Worm (Caenorhabditis elegans) whole organism, L3 larva: ENCODE measurements around the gene W02A2.8.
A peak's percentile ranks its signal among the peaks of the same experiment; 100 is the strongest.

ENCODE experiments used
- R02D3.7 ChIP-seq: fragments of 150-350 bp; optimal IDR thresholded peaks from 2 replicates; lab custom pipeline; 2014; ENCODE audit warnings: missing biosample characterization, missing genetic modification characterization
- ZK546.5 ChIP-seq: sonication (generic microtip); optimal IDR thresholded peaks from 2 replicates; lab custom pipeline; 2017; ENCODE audit warnings: missing biosample characterization, missing genetic modification characterization
- aly-2 ChIP-seq: fragments of 150-350 bp; optimal IDR thresholded peaks from 2 replicates; lab custom pipeline; 2014; ENCODE audit warnings: missing biosample characterization, missing genetic modification characterization
- ama-1 ChIP-seq: fragments of 150-350 bp; optimal IDR thresholded peaks from 2 replicates; lab custom pipeline; 2018
- ceh-16 ChIP-seq: sonication (generic microtip); optimal IDR thresholded peaks from 2 replicates; lab custom pipeline; 2017; ENCODE audit warnings: missing biosample characterization, missing genetic modification characterization
- ceh-28 ChIP-seq: fragments of 150-350 bp; optimal IDR thresholded peaks from 2 replicates; lab custom pipeline; 2014; ENCODE audit warnings: missing biosample characterization, missing genetic modification reagents, missing genetic modification characterization
- ceh-82 ChIP-seq: fragments of 150-350 bp; optimal IDR thresholded peaks from 2 replicates; lab custom pipeline; 2014; ENCODE audit warnings: missing biosample characterization, missing genetic modification characterization
- ceh-9 ChIP-seq: sonication (generic microtip); optimal IDR thresholded peaks from 2 replicates; lab custom pipeline; 2018; ENCODE audit warnings: missing biosample characterization, missing genetic modification characterization
- daf-12 ChIP-seq: fragments of 150-350 bp; optimal IDR thresholded peaks from 2 replicates; lab custom pipeline; 2014; ENCODE audit warnings: missing biosample characterization, missing genetic modification reagents, missing genetic modification characterization
- egl-27 ChIP-seq: sonication (generic microtip); optimal IDR thresholded peaks from 4 replicates; lab custom pipeline; 2017; ENCODE audit warnings: missing biosample characterization, missing genetic modification reagents, missing genetic modification characterization
- egl-5 ChIP-seq: fragments of 150-350 bp; optimal IDR thresholded peaks from 2 replicates; lab custom pipeline; 2017; ENCODE audit warnings: missing biosample characterization, missing genetic modification reagents, missing genetic modification characterization, inconsistent platforms
- elt-1 ChIP-seq: fragments of 150-350 bp; optimal IDR thresholded peaks from 2 replicates; lab custom pipeline; 2014; ENCODE audit warnings: missing biosample characterization, missing genetic modification characterization
- elt-2 ChIP-seq: sonication (generic microtip); optimal IDR thresholded peaks from 2 replicates; lab custom pipeline; 2016; ENCODE audit warnings: missing genetic modification reagents, mild to moderate bottlenecking, missing genetic modification characterization, missing compliant biosample characterization
- eor-1 ChIP-seq, 2 experiments: fragments of 150-350 bp; optimal IDR thresholded peaks; 2 replicates each; lab custom pipeline; 2014 to 2018; ENCODE audit warnings: missing biosample characterization in 2 of 2, missing genetic modification characterization in 2 of 2
- fkh-10 ChIP-seq: sonication (generic microtip); optimal IDR thresholded peaks from 2 replicates; lab custom pipeline; 2017; ENCODE audit warnings: missing biosample characterization, missing genetic modification reagents, missing genetic modification characterization
- fkh-2 ChIP-seq: fragments of 150-350 bp; optimal IDR thresholded peaks from 2 replicates; lab custom pipeline; 2014; ENCODE audit warnings: missing biosample characterization, missing genetic modification reagents, missing genetic modification characterization
- fos-1 ChIP-seq: fragments of 150-350 bp; optimal IDR thresholded peaks from 2 replicates; lab custom pipeline; 2014; ENCODE audit warnings: missing biosample characterization, missing genetic modification characterization
- hmg-11 ChIP-seq: sonication (generic microtip); optimal IDR thresholded peaks from 2 replicates; lab custom pipeline; 2016; ENCODE audit warnings: missing genetic modification characterization, missing compliant biosample characterization
- jun-1 ChIP-seq: fragments of 150-350 bp; optimal IDR thresholded peaks from 2 replicates; lab custom pipeline; 2014; ENCODE audit warnings: missing biosample characterization, missing genetic modification reagents, missing genetic modification characterization
- lin-15B ChIP-seq: fragments of 150-350 bp; optimal IDR thresholded peaks from 2 replicates; lab custom pipeline; 2014; ENCODE audit warnings: missing biosample characterization, missing genetic modification characterization
- lin-39 ChIP-seq: fragments of 150-350 bp; optimal IDR thresholded peaks from 2 replicates; lab custom pipeline; 2018; ENCODE audit warnings: missing biosample characterization, missing genetic modification reagents, missing genetic modification characterization
- lsy-12 ChIP-seq: sonication (generic microtip); optimal IDR thresholded peaks from 2 replicates; lab custom pipeline; 2016; ENCODE audit warnings: mild to moderate bottlenecking, missing genetic modification characterization, missing compliant biosample characterization
- mdl-1 ChIP-seq: fragments of 150-350 bp; optimal IDR thresholded peaks from 2 replicates; lab custom pipeline; 2014; ENCODE audit warnings: missing biosample characterization, missing genetic modification characterization
- mml-1 ChIP-seq: fragments of 150-350 bp; sonication (generic microtip); optimal IDR thresholded peaks from 3 replicates; lab custom pipeline; 2014; ENCODE audit warnings: missing biosample characterization, missing genetic modification characterization
- nfya-1 ChIP-seq: sonication (generic microtip); optimal IDR thresholded peaks from 2 replicates; lab custom pipeline; 2017; ENCODE audit warnings: missing genetic modification characterization, mild to moderate bottlenecking, missing compliant biosample characterization, antibody characterized with exemption, moderate library complexity; ENCODE audit not compliant: insufficient read depth
- nhr-11 ChIP-seq: fragments of 150-350 bp; optimal IDR thresholded peaks from 2 replicates; lab custom pipeline; 2014; ENCODE audit warnings: missing biosample characterization, missing genetic modification characterization
- nhr-12 ChIP-seq: fragments of 150-350 bp; optimal IDR thresholded peaks from 2 replicates; lab custom pipeline; 2014; ENCODE audit warnings: missing biosample characterization, missing genetic modification characterization
- nhr-23 ChIP-seq: fragments of 150-350 bp; optimal IDR thresholded peaks from 2 replicates; lab custom pipeline; 2014; ENCODE audit warnings: missing biosample characterization, missing genetic modification reagents, missing genetic modification characterization
- nhr-237 ChIP-seq: fragments of 150-350 bp; optimal IDR thresholded peaks from 2 replicates; lab custom pipeline; 2014; ENCODE audit warnings: missing biosample characterization, missing genetic modification characterization
- nhr-25 ChIP-seq: sonication (generic microtip); optimal IDR thresholded peaks from 2 replicates; lab custom pipeline; 2017; ENCODE audit warnings: missing biosample characterization, missing genetic modification characterization
- nhr-28 ChIP-seq: fragments of 150-350 bp; optimal IDR thresholded peaks from 2 replicates; lab custom pipeline; 2014; ENCODE audit warnings: missing biosample characterization, missing genetic modification characterization
- nhr-43 ChIP-seq: sonication (generic microtip); optimal IDR thresholded peaks from 2 replicates; lab custom pipeline; 2016; ENCODE audit warnings: mild to moderate bottlenecking, missing genetic modification characterization, missing compliant biosample characterization; ENCODE audit not compliant: poor library complexity, severe bottlenecking
- pha-4 ChIP-seq: fragments of 150-350 bp; optimal IDR thresholded peaks from 2 replicates; lab custom pipeline; 2014; ENCODE audit warnings: missing biosample characterization, missing genetic modification reagents, missing genetic modification characterization
- pqm-1 ChIP-seq: fragments of 150-350 bp; optimal IDR thresholded peaks from 2 replicates; lab custom pipeline; 2017; ENCODE audit warnings: missing biosample characterization, missing genetic modification characterization, inconsistent platforms
- sea-2 ChIP-seq: fragments of 150-350 bp; sonication (generic microtip); optimal IDR thresholded peaks from 4 replicates; lab custom pipeline; 2014; ENCODE audit warnings: missing biosample characterization, missing genetic modification reagents, missing genetic modification characterization
- skn-1 ChIP-seq: fragments of 150-350 bp; optimal IDR thresholded peaks from 2 replicates; lab custom pipeline; 2014; ENCODE audit warnings: missing biosample characterization, missing genetic modification characterization
- snpc-4 ChIP-seq: fragments of 150-350 bp; optimal IDR thresholded peaks from 2 replicates; lab custom pipeline; 2014; ENCODE audit warnings: missing biosample characterization, missing genetic modification characterization
- tbx-2 ChIP-seq: sonication (generic microtip); optimal IDR thresholded peaks from 2 replicates; lab custom pipeline; 2016; ENCODE audit warnings: mild to moderate bottlenecking, missing genetic modification characterization, missing compliant biosample characterization
- unc-39 ChIP-seq: sonication (generic microtip); optimal IDR thresholded peaks from 4 replicates; lab custom pipeline; 2017; ENCODE audit warnings: missing biosample characterization, missing genetic modification characterization
- unc-62 ChIP-seq: fragments of 150-350 bp; sonication (generic microtip); optimal IDR thresholded peaks from 4 replicates; lab custom pipeline; 2014; ENCODE audit warnings: missing biosample characterization, missing genetic modification reagents, missing genetic modification characterization
- zag-1 ChIP-seq: fragments of 150-350 bp; optimal IDR thresholded peaks from 2 replicates; lab custom pipeline; 2014; ENCODE audit warnings: missing biosample characterization, missing genetic modification characterization
- ztf-11 ChIP-seq: fragments of 150-350 bp; optimal IDR thresholded peaks from 2 replicates; lab custom pipeline; 2014; ENCODE audit warnings: missing biosample characterization, missing genetic modification characterization
- ztf-4 ChIP-seq: fragments of 150-350 bp; optimal IDR thresholded peaks from 2 replicates; lab custom pipeline; 2014; ENCODE audit warnings: missing biosample characterization, missing genetic modification characterization

Gene W02A2.8

ce11 chrIV:13370235-13370739 is 11.9 kb upstream of the W02A2.8 start, which contains the start of the genes rla-2, popl-7 and Y62E10A.24:
Gene rla-2, minus strand, starts transcription at chrIV:13370285.
Gene popl-7, plus strand, starts transcription at chrIV:13370689.
Gene Y62E10A.24, plus strand, starts transcription at chrIV:13370710.
- TF ChIP-seq egl-5 (tag; lab: Kevin White, UChicago) (no peak), nhr-43 (tag; lab: Kevin White, UChicago) (no peak), elt-1 (tag; lab: Kevin White, UChicago) (no peak), lin-39 (tag; lab: Kevin White, UChicago) (no peak), jun-1 (tag; lab: Kevin White, UChicago) (no peak), unc-62 (GFP tag; lab: Kevin White, UChicago) (no peak), lin-15B (peak; percentile 36), R02D3.7 (no peak), nhr-25 (tag; lab: Kevin White, UChicago) (no peak), ZK546.5 (no peak), ceh-16 (tag; lab: Kevin White, UChicago) (no peak), ceh-28 (tag; lab: Kevin White, UChicago) (no peak), unc-39 (no peak), ztf-4 (tag; lab: Kevin White, UChicago) (no peak), zag-1 (tag; lab: Kevin White, UChicago) (no peak), snpc-4 (tag; lab: Kevin White, UChicago) (no peak), egl-27 (no peak), daf-12 (tag; lab: Kevin White, UChicago) (no peak), ztf-11 (no peak), lsy-12 (tag; lab: Kevin White, UChicago) (no peak), fkh-10 (no peak), ama-1 (lab: Kevin White, UChicago) (no peak), ceh-9 (tag; lab: Kevin White, UChicago) (no peak), nhr-12 (tag; lab: Kevin White, UChicago) (no peak), fos-1 (tag; lab: Kevin White, UChicago) (no peak), nhr-11 (tag; lab: Kevin White, UChicago) (no peak), nfya-1 (tag; lab: Kevin White, UChicago) (peak; percentile 72), skn-1 (tag; lab: Kevin White, UChicago) (no peak), elt-2 (tag; lab: Kevin White, UChicago) (peak; percentile 6), pqm-1 (tag; lab: Kevin White, UChicago) (no peak), tbx-2 (tag; lab: Kevin White, UChicago) (no peak), nhr-23 (tag; lab: Kevin White, UChicago) (peak; percentile 28), nhr-237 (tag; lab: Kevin White, UChicago) (no peak), sea-2 (GFP tag; lab: Kevin White, UChicago) (no peak), hmg-11 (tag; lab: Kevin White, UChicago) (peak; percentile 54), ceh-82 (tag; lab: Kevin White, UChicago) (no peak), mdl-1 (no peak), mml-1 (tag; lab: Kevin White, UChicago) (no peak), eor-1 (tag; optimal IDR thresholded peaks at IDR 0.05; lab: Kevin White, UChicago) (no peak), nhr-28 (tag; lab: Kevin White, UChicago) (no peak), pha-4 (tag; lab: Kevin White, UChicago) (peak; percentile 42), fkh-2 (tag; lab: Kevin White, UChicago) (no peak), aly-2 (tag; lab: Kevin White, UChicago) (no peak)

- TF ChIP-seq lsy-12 (tag; lab: Kevin White, UChicago) (no peak), ceh-82 (tag; lab: Kevin White, UChicago) (no peak)
Observed at ce11 chrIV:13369120-13369842, 10.9 kb upstream of the W02A2.8 start, which contains the start of gene agt-1. Gene agt-1, minus strand, starts transcription at chrIV:13369412.
